Fruit fly (Drosophila melanogaster): ENCODE results near the gene CanA1.
A peak's percentile ranks its signal among the peaks of the same experiment; 100 is the strongest.

The CanA1 gene

dm6 chr3R:31038473-31039424 is at the start of gene CanA1 (continued):
- TF ChIP-seq CG17912 (GFP tag; optimal IDR thresholded peaks at IDR 0.05) = no peak
- no peak for TF ChIP-seq CG17359 (tag; optimal IDR thresholded peaks at IDR 0.05)
- peak; percentile 26 for TF ChIP-seq CG7839 (tag; optimal IDR thresholded peaks at IDR 0.05)
- TF ChIP-seq HLH3B (GFP tag; IDR thresholded peaks at IDR 0.05) = no peak
- peak; percentile 40 for TF ChIP-seq CG2678 (tag; optimal IDR thresholded peaks at IDR 0.05)
- TF ChIP-seq CG4730 (GFP tag; IDR thresholded peaks at IDR 0.05) = no peak
- TF ChIP-seq nom (GFP tag; optimal IDR thresholded peaks at IDR 0.05) = no peak
- TF ChIP-seq CG8478 (optimal IDR thresholded peaks at IDR 0.05) = no peak
- no peak for TF ChIP-seq ash1 (GFP tag; optimal IDR thresholded peaks at IDR 0.05)
- TF ChIP-seq Spps (tag; optimal IDR thresholded peaks at IDR 0.05) = no peak
- TF ChIP-seq D (optimal IDR thresholded peaks at IDR 0.05) = no peak
- no peak for TF ChIP-seq D (GFP tag; optimal IDR thresholded peaks at IDR 0.05)
- no peak for TF ChIP-seq CG14014 (GFP tag; IDR thresholded peaks at IDR 0.05)
- no peak for TF ChIP-seq jigr1 (GFP tag; IDR thresholded peaks at IDR 0.05)
- no peak for TF ChIP-seq CG3407 (GFP tag; optimal IDR thresholded peaks at IDR 0.05)
- no peak for TF ChIP-seq prd (optimal IDR thresholded peaks at IDR 0.05)
- no peak for TF ChIP-seq prd (GFP tag; IDR thresholded peaks at IDR 0.05)
- TF ChIP-seq amos (GFP tag; IDR thresholded peaks at IDR 0.05; ENCODE audit: partially characterized antibody) = no peak
- no peak for TF ChIP-seq Doc3 (GFP tag; IDR thresholded peaks at IDR 0.05; ENCODE audit: partially characterized antibody)
- TF ChIP-seq tll (GFP tag; optimal IDR thresholded peaks at IDR 0.05) = no peak
- TF ChIP-seq bab2 (GFP tag; optimal IDR thresholded peaks at IDR 0.05) = no peak
- no peak for TF ChIP-seq Fer1 (GFP tag; optimal IDR thresholded peaks at IDR 0.05)
- TF ChIP-seq CG12769 (tag; optimal IDR thresholded peaks at IDR 0.05) = peak; percentile 87
- TF ChIP-seq CG32532 (GFP tag; IDR thresholded peaks at IDR 0.05) = peak; percentile 59; the same call in 1 of the 2 replicates
- TF ChIP-seq trh (GFP tag; optimal IDR thresholded peaks at IDR 0.05) = no peak
- TF ChIP-seq Atf-2 (GFP tag; optimal IDR thresholded peaks at IDR 0.05) = no peak
- no peak for TF ChIP-seq dimm (GFP tag; IDR thresholded peaks at IDR 0.05)
- no peak for TF ChIP-seq stc (GFP tag; IDR thresholded peaks at IDR 0.05)
- TF ChIP-seq Sry-δ (GFP tag; optimal IDR thresholded peaks at IDR 0.05) = no peak
- no peak for TF ChIP-seq CG4360 (GFP tag; IDR thresholded peaks at IDR 0.05)
- TF ChIP-seq CG9817 (tag; optimal IDR thresholded peaks at IDR 0.05) = peak; percentile 3
- TF ChIP-seq Hr51 (GFP tag; optimal IDR thresholded peaks at IDR 0.05) = no peak
- TF ChIP-seq luna (GFP tag; optimal IDR thresholded peaks at IDR 0.05) = no peak
- no peak for TF ChIP-seq Hr39 (optimal IDR thresholded peaks at IDR 0.05)
- peak; percentile 9 for TF ChIP-seq cwo (GFP tag; optimal IDR thresholded peaks at IDR 0.05)
- TF ChIP-seq eyg (GFP tag; optimal IDR thresholded peaks at IDR 0.05) = no peak
- TF ChIP-seq Nf-YB (GFP tag; optimal IDR thresholded peaks at IDR 0.05) = no peak
- TF ChIP-seq CG15696 (tag; optimal IDR thresholded peaks at IDR 0.05) = no peak
- TF ChIP-seq CG9932 (GFP tag; IDR thresholded peaks at IDR 0.05) = peak; percentile 52
- no peak for TF ChIP-seq vvl (GFP tag; IDR thresholded peaks at IDR 0.05)
- TF ChIP-seq Eip74EF (GFP tag; optimal IDR thresholded peaks at IDR 0.05) = no peak
- TF ChIP-seq zen (tag; optimal IDR thresholded peaks at IDR 0.05) = no peak
- no peak for TF ChIP-seq HLH54F (GFP tag; optimal IDR thresholded peaks at IDR 0.05)
- peak; percentile 13; the same call in 1 of the 2 replicates for TF ChIP-seq aop (GFP tag; IDR thresholded peaks at IDR 0.05)
- TF ChIP-seq CG2199 (GFP tag; IDR thresholded peaks at IDR 0.05) = no peak
- no peak for TF ChIP-seq ci (GFP tag; IDR thresholded peaks at IDR 0.05)
- TF ChIP-seq h (optimal IDR thresholded peaks at IDR 0.05) = no peak
- TF ChIP-seq Usf (GFP tag; optimal IDR thresholded peaks at IDR 0.05) = no peak
- TF ChIP-seq bowl (GFP tag; IDR thresholded peaks at IDR 0.05) = no peak
- peak; percentile 95 for TF ChIP-seq ftz-f1 (GFP tag; optimal IDR thresholded peaks at IDR 0.05)

Data from whole organism, embryonic.